Fruit fly (Drosophila melanogaster): ENCODE data around the gene CG4577.

Gene CG4577

DNA sequence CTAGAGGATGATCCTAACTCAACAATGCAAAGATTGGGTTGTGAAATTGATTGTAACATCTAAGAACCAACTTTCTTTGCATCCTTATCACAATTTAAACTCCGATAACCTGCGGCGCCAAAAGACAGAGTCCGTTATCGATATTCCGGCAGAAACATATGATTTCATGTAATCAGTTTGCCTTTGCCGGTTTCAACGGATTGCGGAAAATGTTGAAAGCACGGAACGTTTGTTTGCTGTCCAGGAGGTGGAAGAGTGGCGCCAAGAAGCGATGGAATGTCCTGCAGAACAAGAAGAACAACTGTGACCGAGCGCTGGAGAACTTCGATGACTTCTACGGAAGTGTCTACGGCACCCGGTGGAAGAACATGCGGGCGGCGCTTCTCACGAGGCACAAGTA is 13.2 kb downstream of the CG4577 start:
- TF ChIP-seq N (GFP tag; optimal IDR thresholded peaks at IDR 0.05) (no peak), Rel (GFP tag; optimal IDR thresholded peaks at IDR 0.05) (no peak), Rel (tag; optimal IDR thresholded peaks at IDR 0.05) (no peak), jim (GFP tag; optimal IDR thresholded peaks at IDR 0.05) (no peak), sage (GFP tag; optimal IDR thresholded peaks at IDR 0.05) (no peak), foxo (GFP tag; optimal IDR thresholded peaks at IDR 0.05) (no peak), Vsx2 (GFP tag; optimal IDR thresholded peaks at IDR 0.05; ENCODE audit: partially characterized antibody) (no peak), pan (optimal IDR thresholded peaks at IDR 0.05) (no peak), Abd-B (GFP tag; optimal IDR thresholded peaks at IDR 0.05) (no peak), CG9705 (GFP tag; optimal IDR thresholded peaks at IDR 0.05) (no peak), rgr (GFP tag; optimal IDR thresholded peaks at IDR 0.05) (no peak), fru (GFP tag; optimal IDR thresholded peaks at IDR 0.05) (no peak), dl (GFP tag; optimal IDR thresholded peaks at IDR 0.05; ENCODE audit: insufficient read depth in 1 of 2, partially characterized antibody in 2 of 2) (no peak), GATAd (GFP tag; optimal IDR thresholded peaks at IDR 0.05) (no peak), tai (GFP tag; optimal IDR thresholded peaks at IDR 0.05) (no peak), woc (GFP tag; optimal IDR thresholded peaks at IDR 0.05) (no peak), brk (GFP tag; optimal IDR thresholded peaks at IDR 0.05) (no peak), Jra (GFP tag; optimal IDR thresholded peaks at IDR 0.05) (no peak), Hr83 (GFP tag; optimal IDR thresholded peaks at IDR 0.05; ENCODE audit: poor library complexity, severe bottlenecking) (no peak), HLH106 (tag; optimal IDR thresholded peaks at IDR 0.05) (no peak), lola (GFP tag; optimal IDR thresholded peaks at IDR 0.05) (no peak)

DNA sequence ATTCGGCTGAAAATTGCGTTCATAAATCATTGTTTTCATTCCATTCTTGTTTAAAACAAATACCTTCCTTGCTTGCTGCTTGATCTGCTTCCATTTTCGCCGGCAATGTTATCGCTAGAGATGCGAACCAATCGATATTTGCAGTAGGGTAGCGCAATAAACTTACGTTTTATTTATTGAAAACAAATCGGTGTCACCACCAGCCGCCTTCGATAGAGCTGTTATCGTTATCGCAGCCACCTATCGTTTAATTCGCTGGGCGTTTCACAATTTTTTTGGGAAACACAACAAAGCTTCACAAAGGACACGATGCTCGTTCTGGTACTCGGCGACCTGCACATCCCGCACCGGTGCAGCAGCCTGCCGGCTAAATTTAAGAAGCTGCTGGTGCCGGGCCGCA is 16.1 kb downstream of the CG4577 start, which contains the start of the genes Tfb4 and Vps29:
Gene Tfb4 (minus strand): TSS at position 124 of the 400 bp plus-strand sequence.
Gene Vps29 (plus strand): TSS at position 213 of the 400 bp plus-strand sequence.
- TF ChIP-seq Jra (GFP tag; optimal IDR thresholded peaks at IDR 0.05), result no peak
- TF ChIP-seq foxo (GFP tag; optimal IDR thresholded peaks at IDR 0.05), result peak in 1 of 2 experiments; percentile 83
- no peak for TF ChIP-seq sage (GFP tag; optimal IDR thresholded peaks at IDR 0.05)
- no peak for TF ChIP-seq Hnf4 (GFP tag; optimal IDR thresholded peaks at IDR 0.05)
- no peak for TF ChIP-seq dmrt93B (GFP tag; optimal IDR thresholded peaks at IDR 0.05)
- no peak for TF ChIP-seq Hr78 (GFP tag; optimal IDR thresholded peaks at IDR 0.05)
- peak; percentile 43 for TF ChIP-seq psq (GFP tag; optimal IDR thresholded peaks at IDR 0.05)
- TF ChIP-seq OdsH (GFP tag; optimal IDR thresholded peaks at IDR 0.05), result peak; percentile 61
- peak; percentile 74 for TF ChIP-seq br (GFP tag; optimal IDR thresholded peaks at IDR 0.05)
- TF ChIP-seq HLH106 (tag; optimal IDR thresholded peaks at IDR 0.05), result peak; percentile 40
- peak; percentile 1 for TF ChIP-seq CG32264 (GFP tag; optimal IDR thresholded peaks at IDR 0.05)
- TF ChIP-seq lola (GFP tag; optimal IDR thresholded peaks at IDR 0.05), result no peak
- no peak for TF ChIP-seq dsf (GFP tag; optimal IDR thresholded peaks at IDR 0.05; ENCODE audit: borderline replicate concordance)
- no peak for TF ChIP-seq tai (GFP tag; optimal IDR thresholded peaks at IDR 0.05)
- TF ChIP-seq fru (GFP tag; optimal IDR thresholded peaks at IDR 0.05), result no peak
- no peak for TF ChIP-seq Rel (GFP tag; optimal IDR thresholded peaks at IDR 0.05)
- TF ChIP-seq Rel (tag; optimal IDR thresholded peaks at IDR 0.05), result peak; percentile 59
- no peak for TF ChIP-seq usp (GFP tag; optimal IDR thresholded peaks at IDR 0.05)
- TF ChIP-seq jim (GFP tag; optimal IDR thresholded peaks at IDR 0.05), result no peak
- no peak for TF ChIP-seq pan (optimal IDR thresholded peaks at IDR 0.05)
- peak; percentile 67 for TF ChIP-seq ey (GFP tag; optimal IDR thresholded peaks at IDR 0.05)
- no peak for TF ChIP-seq Abd-B (GFP tag; optimal IDR thresholded peaks at IDR 0.05)
- TF ChIP-seq GATAd (GFP tag; optimal IDR thresholded peaks at IDR 0.05), result peak; percentile 10
- peak; percentile 77 for TF ChIP-seq h (GFP tag; optimal IDR thresholded peaks at IDR 0.05)
- TF ChIP-seq sv (GFP tag; optimal IDR thresholded peaks at IDR 0.05), result peak; percentile 7
- no peak for TF ChIP-seq Vsx2 (GFP tag; optimal IDR thresholded peaks at IDR 0.05; ENCODE audit: partially characterized antibody)
- no peak for TF ChIP-seq rgr (GFP tag; optimal IDR thresholded peaks at IDR 0.05)
- no peak for TF ChIP-seq brk (GFP tag; optimal IDR thresholded peaks at IDR 0.05)
- no peak for TF ChIP-seq Dfd (GFP tag; optimal IDR thresholded peaks at IDR 0.05)
- TF ChIP-seq Dif (GFP tag; optimal IDR thresholded peaks at IDR 0.05; ENCODE audit: partially characterized antibody), result no peak
- peak; percentile 97 for TF ChIP-seq Hr83 (GFP tag; optimal IDR thresholded peaks at IDR 0.05; ENCODE audit: poor library complexity, severe bottlenecking)
- TF ChIP-seq Mio (GFP tag; optimal IDR thresholded peaks at IDR 0.05), result no peak
- no peak for TF ChIP-seq Myc (optimal IDR thresholded peaks at IDR 0.05)

DNA sequence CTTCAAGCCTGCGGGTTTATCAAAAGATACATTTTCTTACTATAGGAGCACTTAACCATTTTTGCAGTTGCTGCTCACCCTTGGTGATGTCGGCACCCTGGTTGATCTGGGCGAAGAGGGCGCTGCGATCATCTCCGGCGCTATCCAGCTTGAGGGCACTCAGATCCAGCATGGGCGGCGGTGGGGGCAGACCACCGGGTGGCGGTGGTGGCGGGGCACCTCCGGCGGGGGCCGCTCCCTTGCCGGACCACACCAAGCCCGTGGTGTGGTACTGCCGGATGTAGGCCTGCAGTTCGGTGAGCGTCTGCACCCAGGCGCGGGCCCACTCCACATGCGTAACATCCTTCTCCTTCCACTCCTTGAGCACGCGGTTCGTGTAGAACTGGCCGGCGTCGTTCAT is 18.2 kb downstream of the CG4577 start:
- TF ChIP-seq sage (GFP tag; optimal IDR thresholded peaks at IDR 0.05) (no peak), h (GFP tag; optimal IDR thresholded peaks at IDR 0.05) (no peak), Dfd (GFP tag; optimal IDR thresholded peaks at IDR 0.05) (peak; percentile 99)

Measured in whole organism, wandering third instar larva.